Worm (Caenorhabditis elegans) whole organism, midembryonic: ENCODE data around the gene grl-11.

Experiments
- T22C8.4 ChIP-seq: fragments of 200-800 bp; sonication (Bioruptor generic); IDR thresholded peaks from 2 replicates; pipeline ENCODE4 v1.3.6; 2022; ENCODE audit warnings: missing genetic modification characterization, missing compliant biosample characterization
- cog-1 ChIP-seq: sonication (generic microtip); optimal IDR thresholded peaks from 2 replicates; lab custom pipeline; 2016; ENCODE audit warnings: missing genetic modification characterization, missing compliant biosample characterization
- flt-1 ChIP-seq: fragments of 200-800 bp; sonication (Bioruptor generic); IDR thresholded peaks from 2 replicates; pipeline ENCODE4 v1.3.6; 2022; ENCODE audit warnings: missing genetic modification characterization, missing compliant biosample characterization
- tab-1 ChIP-seq: fragments of 200-800 bp; sonication (Bioruptor generic); IDR thresholded peaks from 2 replicates; pipeline ENCODE4 v1.3.6; 2022; ENCODE audit warnings: missing genetic modification characterization, missing compliant biosample characterization
- ztf-23 ChIP-seq: fragments of 200-800 bp; sonication (Bioruptor generic); IDR thresholded peaks from 2 replicates; pipeline ENCODE4 v1.3.6; 2022; ENCODE audit warnings: missing genetic modification reagents, missing genetic modification characterization, missing compliant biosample characterization

- TF ChIP-seq flt-1 (GFP tag; lab: Robert Waterston, UW) (no peak), cog-1 (tag; lab: Kevin White, UChicago) (no peak), T22C8.4 (GFP tag; lab: Robert Waterston, UW) (no peak), ztf-23 (GFP tag; lab: Robert Waterston, UW) (no peak), tab-1 (GFP tag; lab: Robert Waterston, UW) (no peak)
Observed at ce11 chrIII:9077708-9078107, 40.5 kb downstream of the grl-11 start, which contains the start of gene F02A9.1.
